Fruit fly (Drosophila melanogaster): ENCODE results near the gene Cse1.

Gene Cse1

dm6 chr2L:16819714-16820113 lies 5.3 kb downstream of the Cse1 start (continued):
- TF ChIP-seq slou (GFP tag; optimal IDR thresholded peaks at IDR 0.05): no peak
- no peak for TF ChIP-seq CG34422 (GFP tag; IDR thresholded peaks at IDR 0.05)
- peak; percentile 36 for TF ChIP-seq CG18599 (GFP tag; optimal IDR thresholded peaks at IDR 0.05)
- no peak for TF ChIP-seq Hr51 (GFP tag; optimal IDR thresholded peaks at IDR 0.05)
- no peak for TF ChIP-seq pan (optimal IDR thresholded peaks at IDR 0.05)
- TF ChIP-seq pan (GFP tag; optimal IDR thresholded peaks at IDR 0.05 in 1 of 2, IDR thresholded peaks at IDR 0.05 in 1 of 2): no peak
- no peak for TF ChIP-seq CG7271 (tag; optimal IDR thresholded peaks at IDR 0.05)
- TF ChIP-seq Sox100B (GFP tag; optimal IDR thresholded peaks at IDR 0.05): no peak
- TF ChIP-seq CoRest (tag; optimal IDR thresholded peaks at IDR 0.05): no peak
- no peak for TF ChIP-seq Adf1 (GFP tag; IDR thresholded peaks at IDR 0.05)
- peak; percentile 62 for TF ChIP-seq odd (GFP tag; optimal IDR thresholded peaks at IDR 0.05)
- TF ChIP-seq CG1602 (GFP tag; optimal IDR thresholded peaks at IDR 0.05): no peak
- TF ChIP-seq CG31441 (GFP tag; IDR thresholded peaks at IDR 0.05): no peak
- TF ChIP-seq nerfin-2 (GFP tag; IDR thresholded peaks at IDR 0.05; ENCODE audit: partially characterized antibody): no peak
- TF ChIP-seq Elba2 (GFP tag; optimal IDR thresholded peaks at IDR 0.05): no peak
- TF ChIP-seq CG33557 (GFP tag; optimal IDR thresholded peaks at IDR 0.05): no peak
- TF ChIP-seq BEAF-32 (GFP tag; optimal IDR thresholded peaks at IDR 0.05): no peak
- TF ChIP-seq CG31388 (GFP tag; optimal IDR thresholded peaks at IDR 0.05): no peak
- TF ChIP-seq CG17802 (tag; optimal IDR thresholded peaks at IDR 0.05): no peak
- no peak for TF ChIP-seq CG32772 (GFP tag; IDR thresholded peaks at IDR 0.05)
- TF ChIP-seq HmgD (GFP tag; optimal IDR thresholded peaks at IDR 0.05): no peak
- TF ChIP-seq Dek (tag; optimal IDR thresholded peaks at IDR 0.05): peak; percentile 5
- peak; percentile 10 for TF ChIP-seq schlank (tag; optimal IDR thresholded peaks at IDR 0.05)
- TF ChIP-seq Eip74EF (GFP tag; optimal IDR thresholded peaks at IDR 0.05): peak in 1 of 2 experiments; percentile 37
- no peak for TF ChIP-seq Dp (GFP tag; optimal IDR thresholded peaks at IDR 0.05)
- TF ChIP-seq gro (GFP tag; optimal IDR thresholded peaks at IDR 0.05): no peak
- no peak for TF ChIP-seq CG7928 (GFP tag; optimal IDR thresholded peaks at IDR 0.05)
- no peak for TF ChIP-seq CG3847 (GFP tag; IDR thresholded peaks at IDR 0.05)
- TF ChIP-seq fd102C (GFP tag; optimal IDR thresholded peaks at IDR 0.05): no peak
- TF ChIP-seq esg (GFP tag; conservative IDR thresholded peaks at IDR 0.05): no peak
- TF ChIP-seq vvl (GFP tag; IDR thresholded peaks at IDR 0.05): no peak
- no peak for TF ChIP-seq Dll (GFP tag; IDR thresholded peaks at IDR 0.05; ENCODE audit: partially characterized antibody)
- TF ChIP-seq Dip2 (GFP tag; IDR thresholded peaks at IDR 0.05): no peak
- TF ChIP-seq Neu2 (GFP tag; optimal IDR thresholded peaks at IDR 0.05; ENCODE audit: borderline replicate concordance): no peak
- TF ChIP-seq CG3838 (GFP tag; optimal IDR thresholded peaks at IDR 0.05): no peak
- no peak for TF ChIP-seq Trl (optimal IDR thresholded peaks at IDR 0.05)
- no peak for TF ChIP-seq Trl (GFP tag; optimal IDR thresholded peaks at IDR 0.05)
- peak; percentile 28 for TF ChIP-seq CG10147 (GFP tag; optimal IDR thresholded peaks at IDR 0.05)
- no peak for TF ChIP-seq Oaz (GFP tag; IDR thresholded peaks at IDR 0.05)
- no peak for TF ChIP-seq nau (GFP tag; optimal IDR thresholded peaks at IDR 0.05)
- no peak for TF ChIP-seq Blimp-1 (GFP tag; optimal IDR thresholded peaks at IDR 0.05)
- TF ChIP-seq cad (GFP tag; optimal IDR thresholded peaks at IDR 0.05): no peak
- peak; percentile 54 for TF ChIP-seq scrt (GFP tag; optimal IDR thresholded peaks at IDR 0.05)
- no peak for TF ChIP-seq sima (GFP tag; optimal IDR thresholded peaks at IDR 0.05)
- no peak for TF ChIP-seq Bteb2 (GFP tag; optimal IDR thresholded peaks at IDR 0.05)
- no peak for TF ChIP-seq CG2116 (GFP tag; optimal IDR thresholded peaks at IDR 0.05)
- no peak for TF ChIP-seq CG1647 (GFP tag; optimal IDR thresholded peaks at IDR 0.05)
- peak; percentile 37 for TF ChIP-seq CrebB (tag; optimal IDR thresholded peaks at IDR 0.05)
- peak in 1 of 2 experiments; percentile 88 for TF ChIP-seq Hr78 (GFP tag; optimal IDR thresholded peaks at IDR 0.05)
- TF ChIP-seq shn (GFP tag; optimal IDR thresholded peaks at IDR 0.05): no peak
- TF ChIP-seq Kr (GFP tag; optimal IDR thresholded peaks at IDR 0.05): no peak
